In the genomic region with DNA sequence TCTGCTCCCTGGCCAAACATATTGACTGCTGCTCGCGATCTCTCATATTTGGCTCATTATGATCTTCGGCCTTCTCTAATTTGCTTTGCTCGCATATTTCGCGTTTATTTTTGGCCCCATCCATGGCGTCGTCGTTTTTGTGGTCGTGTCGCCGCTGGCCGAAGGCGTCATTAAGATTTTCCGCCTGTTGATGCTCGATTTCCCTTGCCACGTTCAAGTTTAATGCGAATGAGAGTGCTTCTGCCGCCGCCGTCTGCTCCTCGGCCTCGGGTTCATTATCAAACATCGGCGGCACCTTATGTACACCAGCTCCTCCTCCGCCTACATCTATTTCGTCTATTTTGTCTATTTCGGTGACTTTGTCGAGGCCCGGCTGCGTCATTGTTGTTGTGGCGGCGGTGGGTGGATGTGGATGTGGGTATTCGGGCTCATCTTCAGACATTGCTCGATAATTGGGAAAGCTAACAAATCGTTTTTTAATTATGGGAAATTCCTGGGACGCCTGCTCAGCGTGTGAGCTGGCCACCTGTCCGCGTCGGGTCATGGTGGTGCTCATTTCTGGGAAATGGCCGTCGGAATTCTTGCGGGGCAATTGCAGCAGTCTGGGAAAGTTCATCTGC, we compare ENCODE assay signal across 1 fruit fly cellular context.
TF ChIP-seq lines count a peak whose summit lies in the region.

No protein-coding gene starts in this region.

TF ChIP-seq in whole organism, embryonic, 481 proteins besides CTCF, POLR2A, EP300 and RAD21 (continued from another document):
- TF ChIP-seq CG31224 (GFP tag; IDR thresholded peaks at IDR 0.05; lab: Robert Waterston, UW): no peak
- TF ChIP-seq Deaf1 (tag; optimal IDR thresholded peaks at IDR 0.05; lab: Kevin White, UChicago): peak; percentile 71
- no peak for TF ChIP-seq CG17829 (tag; optimal IDR thresholded peaks at IDR 0.05; lab: Kevin White, UChicago)
- TF ChIP-seq Optix (GFP tag; IDR thresholded peaks at IDR 0.05; lab: Robert Waterston, UW): no peak
- TF ChIP-seq CG12769 (tag; optimal IDR thresholded peaks at IDR 0.05; lab: Kevin White, UChicago): peak; percentile 66
- TF ChIP-seq Hr78 (GFP tag; optimal IDR thresholded peaks at IDR 0.05; lab: Kevin White, UChicago): peak in 1 of 2 experiments; percentile 55
- TF ChIP-seq CG8359 (GFP tag; optimal IDR thresholded peaks at IDR 0.05; lab: Kevin White, UChicago; ENCODE audit: borderline replicate concordance): no peak
- TF ChIP-seq Spps (tag; optimal IDR thresholded peaks at IDR 0.05; lab: Kevin White, UChicago): no peak
- TF ChIP-seq Vsx1 (GFP tag; optimal IDR thresholded peaks at IDR 0.05; lab: Kevin White, UChicago): no peak
- no peak for TF ChIP-seq CG7357 (GFP tag; IDR thresholded peaks at IDR 0.05; lab: Robert Waterston, UW)
- TF ChIP-seq CG17359 (tag; optimal IDR thresholded peaks at IDR 0.05; lab: Kevin White, UChicago): no peak
- no peak for TF ChIP-seq CG8944 (GFP tag; optimal IDR thresholded peaks at IDR 0.05; lab: Kevin White, UChicago)
- TF ChIP-seq CG15514 (GFP tag; optimal IDR thresholded peaks at IDR 0.05; lab: Kevin White, UChicago): no peak
- TF ChIP-seq tup (GFP tag; optimal IDR thresholded peaks at IDR 0.05; lab: Kevin White, UChicago): no peak
- no peak for TF ChIP-seq dati (GFP tag; IDR thresholded peaks at IDR 0.05; lab: Robert Waterston, UW)
- TF ChIP-seq Doc2 (GFP tag; IDR thresholded peaks at IDR 0.05; lab: Robert Waterston, UW): no peak
- TF ChIP-seq CG10543 (GFP tag; optimal IDR thresholded peaks at IDR 0.05; lab: Kevin White, UChicago): peak; percentile 85
- TF ChIP-seq CG9215 (GFP tag; IDR thresholded peaks at IDR 0.05; lab: Robert Waterston, UW): no peak
- TF ChIP-seq CG12942 (GFP tag; optimal IDR thresholded peaks at IDR 0.05; lab: Kevin White, UChicago): no peak
- no peak for TF ChIP-seq HmgD (GFP tag; optimal IDR thresholded peaks at IDR 0.05; lab: Kevin White, UChicago)
- TF ChIP-seq odd (GFP tag; optimal IDR thresholded peaks at IDR 0.05; lab: Kevin White, UChicago): no peak
- no peak for TF ChIP-seq gfzf (GFP tag; optimal IDR thresholded peaks at IDR 0.05; lab: Kevin White, UChicago)
- no peak for TF ChIP-seq CG6654 (GFP tag; optimal IDR thresholded peaks at IDR 0.05; lab: Kevin White, UChicago)
- no peak for TF ChIP-seq amos (GFP tag; IDR thresholded peaks at IDR 0.05; lab: Robert Waterston, UW; ENCODE audit: partially characterized antibody)
- no peak for TF ChIP-seq aop (GFP tag; IDR thresholded peaks at IDR 0.05; lab: Robert Waterston, UW)
- TF ChIP-seq sens (GFP tag; lab: Kevin White, UChicago): peak; percentile 50
- TF ChIP-seq CG18476 (GFP tag; optimal IDR thresholded peaks at IDR 0.05; lab: Kevin White, UChicago): no peak
- TF ChIP-seq sd (tag; optimal IDR thresholded peaks at IDR 0.05; lab: Kevin White, UChicago): peak; percentile 63
- TF ChIP-seq gro (GFP tag; optimal IDR thresholded peaks at IDR 0.05; lab: Kevin White, UChicago): no peak
- TF ChIP-seq Adf1 (GFP tag; IDR thresholded peaks at IDR 0.05; lab: Robert Waterston, UW): peak; percentile 13; the same call in 1 of the 2 replicates
- no peak for TF ChIP-seq mirr (GFP tag; optimal IDR thresholded peaks at IDR 0.05; lab: Kevin White, UChicago)
- no peak for TF ChIP-seq CG8924 (tag; optimal IDR thresholded peaks at IDR 0.05; lab: Kevin White, UChicago)
- no peak for TF ChIP-seq Elba2 (GFP tag; optimal IDR thresholded peaks at IDR 0.05; lab: Kevin White, UChicago)
- no peak for TF ChIP-seq BEAF-32 (GFP tag; optimal IDR thresholded peaks at IDR 0.05; lab: Kevin White, UChicago)
- TF ChIP-seq chinmo (GFP tag; IDR thresholded peaks at IDR 0.05; lab: Robert Waterston, UW; ENCODE audit: partially characterized antibody): 0 out of 4 replicates have a peak, but pooled peaks have one; percentile 18
- no peak for TF ChIP-seq CG12219 (GFP tag; optimal IDR thresholded peaks at IDR 0.05; lab: Kevin White, UChicago)
- TF ChIP-seq fd96Cb (tag; optimal IDR thresholded peaks at IDR 0.05; lab: Kevin White, UChicago): no peak
- no peak for TF ChIP-seq Usf (GFP tag; optimal IDR thresholded peaks at IDR 0.05; lab: Kevin White, UChicago)
- TF ChIP-seq dmrt11E (tag; optimal IDR thresholded peaks at IDR 0.05; lab: Kevin White, UChicago): no peak
- TF ChIP-seq sens-2 (GFP tag; IDR thresholded peaks at IDR 0.05; lab: Robert Waterston, UW): no peak
- TF ChIP-seq Dp (GFP tag; optimal IDR thresholded peaks at IDR 0.05; lab: Kevin White, UChicago): no peak
